Worm (Caenorhabditis elegans): ENCODE results near the gene C25G4.7.

DNA sequence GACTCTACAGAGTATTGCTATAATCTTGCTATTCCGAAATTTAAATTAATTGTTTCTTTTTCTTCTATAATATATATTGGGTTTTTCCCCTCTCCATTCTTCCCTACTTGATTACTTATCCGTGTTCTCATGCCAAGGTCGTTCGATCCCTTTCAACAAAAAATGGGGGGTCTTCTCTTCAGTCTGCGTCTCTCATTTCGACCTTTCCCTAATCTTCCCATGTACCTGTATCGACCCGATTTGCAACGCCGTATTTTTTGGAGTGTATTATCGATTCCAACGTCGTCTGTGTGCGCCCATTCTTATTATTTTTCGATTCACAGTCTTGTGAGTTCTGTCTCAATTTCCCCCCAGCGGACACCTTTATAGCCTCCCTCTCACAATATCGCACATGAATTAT is 11.0 kb downstream of the C25G4.7 start:
- no peak for TF ChIP-seq odd-2 (tag; optimal IDR thresholded peaks at IDR 0.05)
- TF ChIP-seq sox-4 (tag; optimal IDR thresholded peaks at IDR 0.05): no peak
- TF ChIP-seq ama-1 (optimal IDR thresholded peaks at IDR 0.05): no peak
- TF ChIP-seq dmd-4 (tag; optimal IDR thresholded peaks at IDR 0.05; ENCODE audit: borderline replicate concordance): no peak
- TF ChIP-seq ttx-3 (tag; optimal IDR thresholded peaks at IDR 0.05): no peak
- TF ChIP-seq ceh-18 (tag; optimal IDR thresholded peaks at IDR 0.05): no peak
- no peak for TF ChIP-seq ceh-22 (tag; optimal IDR thresholded peaks at IDR 0.05)
- TF ChIP-seq nfya-1 (tag; optimal IDR thresholded peaks at IDR 0.05): no peak
- TF ChIP-seq dve-1 (tag; optimal IDR thresholded peaks at IDR 0.05): no peak
- no peak for TF ChIP-seq tbx-2 (tag; optimal IDR thresholded peaks at IDR 0.05)
- TF ChIP-seq pqm-1 (tag; optimal IDR thresholded peaks at IDR 0.05): no peak
